Fruit fly (Drosophila melanogaster) whole organism, embryonic: ENCODE measurements around the gene sosie.
A peak's percentile ranks its signal among the peaks of the same experiment; 100 is the strongest.

Experiments
- Blimp-1 ChIP-seq: fragments of 200-800 bp; sonication (Bioruptor generic); optimal IDR thresholded peaks from 3 replicates; lab custom pipeline; 2018; ENCODE audit warnings: missing biosample characterization, missing genetic modification characterization, mild to moderate bottlenecking, moderate library complexity, missing genetic modification reagents
- CG10267 ChIP-seq: fragments of 200-800 bp; sonication (Bioruptor generic); optimal IDR thresholded peaks from 2 replicates; lab custom pipeline; 2018; ENCODE audit warnings: missing biosample characterization, mild to moderate bottlenecking, missing genetic modification characterization, moderate library complexity
- CG10979 ChIP-seq: fragments of 200-800 bp; sonication (Bioruptor generic); optimal IDR thresholded peaks from 2 replicates; lab custom pipeline; 2018; ENCODE audit warnings: missing biosample characterization, mild to moderate bottlenecking, missing genetic modification characterization, moderate library complexity
- CG12659 ChIP-seq: fragments of 200-800 bp; sonication (Bioruptor generic); optimal IDR thresholded peaks from 3 replicates; lab custom pipeline; 2017; ENCODE audit warnings: mild to moderate bottlenecking, missing biosample characterization, missing genetic modification reagents, missing genetic modification characterization
- CG13424 ChIP-seq: fragments of 200-800 bp; sonication (Bioruptor generic); optimal IDR thresholded peaks from 2 replicates; lab custom pipeline; 2019; ENCODE audit warnings: missing biosample characterization, mild to moderate bottlenecking, missing genetic modification characterization, moderate library complexity
- CG13775 ChIP-seq: fragments of 200-800 bp; sonication (Bioruptor generic); optimal IDR thresholded peaks from 3 replicates; lab custom pipeline; 2017; ENCODE audit warnings: missing biosample characterization, mild to moderate bottlenecking, missing genetic modification characterization
- CG15514 ChIP-seq: fragments of 200-800 bp; sonication (Bioruptor generic); optimal IDR thresholded peaks from 3 replicates; lab custom pipeline; 2017; ENCODE audit warnings: missing biosample characterization, missing genetic modification characterization, mild to moderate bottlenecking, moderate library complexity, missing genetic modification reagents
- CG2712 ChIP-seq: fragments of 200-800 bp; optimal IDR thresholded peaks from 3 replicates; lab custom pipeline; 2019; ENCODE audit warnings: missing biosample characterization, mild to moderate bottlenecking, missing genetic modification characterization, moderate library complexity
- CG2875 ChIP-seq: fragments of 200-800 bp; sonication (Bioruptor generic); optimal IDR thresholded peaks from 2 replicates; lab custom pipeline; 2017; ENCODE audit warnings: missing biosample characterization, mild to moderate bottlenecking, missing genetic modification characterization, missing genetic modification reagents
- CG30020 ChIP-seq: fragments of 200-800 bp; optimal IDR thresholded peaks from 2 replicates; lab custom pipeline; 2019; ENCODE audit warnings: missing biosample characterization, mild to moderate bottlenecking, missing genetic modification characterization, moderate library complexity
- CG31224 ChIP-seq: fragments of 200-800 bp; sonication (Bioruptor generic); IDR thresholded peaks from 2 replicates; pipeline ENCODE4 v1.3.6; 2022; ENCODE audit warnings: missing biosample characterization, missing genetic modification characterization
- CG31441 ChIP-seq: fragments of 200-800 bp; sonication (Bioruptor generic); IDR thresholded peaks from 2 replicates; pipeline ENCODE4 v1.3.6; 2022; ENCODE audit warnings: missing biosample characterization, missing genetic modification characterization
- CG3163 ChIP-seq: fragments of 200-800 bp; sonication (Bioruptor generic); optimal IDR thresholded peaks from 3 replicates; lab custom pipeline; 2016; ENCODE audit warnings: missing biosample characterization, missing genetic modification characterization
- CG4854 ChIP-seq: fragments of 200-800 bp; sonication (Bioruptor generic); optimal IDR thresholded peaks from 2 replicates; lab custom pipeline; 2016; ENCODE audit warnings: missing biosample characterization, missing genetic modification characterization, inconsistent platforms
- CG6689 ChIP-seq: fragments of 200-800 bp; sonication (Bioruptor generic); IDR thresholded peaks from 2 replicates; pipeline ENCODE4 v1.3.6; 2022; ENCODE audit warnings: missing biosample characterization, missing genetic modification characterization
- CG9727 ChIP-seq: fragments of 200-800 bp; sonication (Bioruptor generic); optimal IDR thresholded peaks from 3 replicates; lab custom pipeline; 2017; ENCODE audit warnings: missing biosample characterization, mild to moderate bottlenecking, missing genetic modification characterization
- Dek ChIP-seq: fragments of 200-800 bp; sonication (Bioruptor generic); optimal IDR thresholded peaks from 3 replicates; lab custom pipeline; 2019; ENCODE audit warnings: missing biosample characterization, mild to moderate bottlenecking, missing genetic modification characterization, moderate library complexity
- Dp ChIP-seq: fragments of 200-800 bp; sonication (Bioruptor generic); optimal IDR thresholded peaks from 2 replicates; lab custom pipeline; 2018; ENCODE audit warnings: missing biosample characterization, mild to moderate bottlenecking, missing genetic modification characterization, moderate library complexity
- Drgx ChIP-seq: fragments of 200-800 bp; sonication (Bioruptor generic); IDR thresholded peaks from 2 replicates; pipeline ENCODE4 v1.3.6; 2022; ENCODE audit warnings: missing biosample characterization, missing genetic modification characterization
- Fer3 ChIP-seq: fragments of 200-800 bp; sonication (Bioruptor generic); optimal IDR thresholded peaks from 2 replicates; lab custom pipeline; 2018; ENCODE audit warnings: missing biosample characterization, mild to moderate bottlenecking, missing genetic modification characterization, moderate library complexity
- Hr39 ChIP-seq: fragments of >200 bp; optimal IDR thresholded peaks from 2 replicates; lab custom pipeline; 2017
- MESR4 ChIP-seq: fragments of 200-800 bp; sonication (Bioruptor generic); optimal IDR thresholded peaks from 2 replicates; lab custom pipeline; 2018; ENCODE audit warnings: missing biosample characterization, mild to moderate bottlenecking, missing genetic modification characterization, moderate library complexity
- Max ChIP-seq: fragments of 200-800 bp; sonication (Bioruptor generic); optimal IDR thresholded peaks from 2 replicates; lab custom pipeline; 2016; ENCODE audit warnings: missing biosample characterization, mild to moderate bottlenecking, missing genetic modification characterization
- Med ChIP-seq: fragments of 200-800 bp; sonication (Bioruptor generic); peaks from one replicate; lab custom pipeline; 2016; ENCODE audit warnings: missing biosample characterization, missing genetic modification characterization, mild to moderate bottlenecking, inconsistent platforms, moderate library complexity
- Meics ChIP-seq: fragments of 200-800 bp; sonication (Bioruptor generic); optimal IDR thresholded peaks from 2 replicates; lab custom pipeline; 2017; ENCODE audit warnings: missing biosample characterization, mild to moderate bottlenecking, missing genetic modification characterization
- Pdp1 ChIP-seq, 2 experiments: fragments of 200-800 bp; sonication (Bioruptor generic); optimal IDR thresholded peaks; 3 replicates each; lab custom pipeline; 2016; ENCODE audit warnings: missing biosample characterization in 2 of 2, missing genetic modification characterization in 2 of 2, mild to moderate bottlenecking in 1 of 2, moderate library complexity in 1 of 2
- Ptx1 ChIP-seq: fragments of 200-800 bp; sonication (Bioruptor generic); IDR thresholded peaks from 2 replicates; pipeline ENCODE4 v1.3.6; 2022; ENCODE audit warnings: missing biosample characterization, missing genetic modification characterization
- Sin3A ChIP-seq: fragments of >200 bp; optimal IDR thresholded peaks from 2 replicates; lab custom pipeline; 2018
- Ssrp ChIP-seq: fragments of 200-800 bp; sonication (Bioruptor generic); optimal IDR thresholded peaks from 2 replicates; lab custom pipeline; 2018; ENCODE audit warnings: missing biosample characterization, mild to moderate bottlenecking, missing genetic modification characterization, moderate library complexity
- Taf1 ChIP-seq: fragments of 200-800 bp; sonication (Bioruptor generic); IDR thresholded peaks from 2 replicates; pipeline ENCODE4 v1.3.6; 2022; ENCODE audit warnings: missing biosample characterization, missing genetic modification characterization
- Xbp1 ChIP-seq: fragments of 200-800 bp; sonication (Bioruptor generic); optimal IDR thresholded peaks from 3 replicates; lab custom pipeline; 2016; ENCODE audit warnings: missing biosample characterization, mild to moderate bottlenecking, missing genetic modification characterization
- bsh ChIP-seq, 2 experiments: fragments of 200-800 bp; sonication (Bioruptor generic); optimal IDR thresholded peaks; 2 replicates each; lab custom pipeline; 2017 to 2018; ENCODE audit warnings: mild to moderate bottlenecking in 2 of 2, missing biosample characterization in 2 of 2, missing genetic modification characterization in 2 of 2, moderate library complexity in 1 of 2
- caup ChIP-seq: fragments of 200-800 bp; sonication (Bioruptor generic); optimal IDR thresholded peaks from 3 replicates; lab custom pipeline; 2017; ENCODE audit warnings: missing biosample characterization, mild to moderate bottlenecking, missing genetic modification characterization, moderate library complexity; ENCODE audit not compliant: severe bottlenecking
- chinmo ChIP-seq: fragments of 200-800 bp; sonication (Bioruptor generic); IDR thresholded peaks from 4 replicates; pipeline ENCODE4 v1.3.6; 2022; ENCODE audit warnings: missing biosample characterization, missing genetic modification characterization; ENCODE audit not compliant: partially characterized antibody
- crp ChIP-seq, 2 experiments: fragments of 200-800 bp; sonication (Bioruptor generic); optimal IDR thresholded peaks; 2 replicates in 1 of 2; 3 replicates in 1 of 2; lab custom pipeline; 2017; ENCODE audit warnings: missing biosample characterization in 2 of 2, missing genetic modification characterization in 2 of 2, mild to moderate bottlenecking in 1 of 2, moderate library complexity in 1 of 2
- cwo ChIP-seq: fragments of 200-800 bp; sonication (Bioruptor generic); optimal IDR thresholded peaks from 3 replicates; lab custom pipeline; 2017; ENCODE audit warnings: missing biosample characterization, missing genetic modification characterization, mild to moderate bottlenecking, moderate library complexity, missing genetic modification reagents
- kah ChIP-seq: fragments of 200-800 bp; sonication (Bioruptor generic); optimal IDR thresholded peaks from 2 replicates; lab custom pipeline; 2018; ENCODE audit warnings: missing biosample characterization, mild to moderate bottlenecking, missing genetic modification characterization
- klu ChIP-seq: fragments of 200-800 bp; sonication (Bioruptor generic); IDR thresholded peaks from 2 replicates; pipeline ENCODE4 v1.3.6; 2022; ENCODE audit warnings: missing biosample characterization, missing genetic modification characterization
- nau ChIP-seq: fragments of 200-800 bp; sonication (Bioruptor generic); optimal IDR thresholded peaks from 3 replicates; lab custom pipeline; 2017; ENCODE audit warnings: missing biosample characterization, mild to moderate bottlenecking, missing genetic modification characterization, missing genetic modification reagents
- phol ChIP-seq: fragments of 200-800 bp; sonication (Bioruptor generic); optimal IDR thresholded peaks from 3 replicates; lab custom pipeline; 2018; ENCODE audit warnings: missing biosample characterization, mild to moderate bottlenecking, missing genetic modification characterization, moderate library complexity
- pum ChIP-seq: fragments of 200-800 bp; sonication (Bioruptor generic); optimal IDR thresholded peaks from 2 replicates; lab custom pipeline; 2016; ENCODE audit warnings: missing biosample characterization, missing genetic modification characterization
- row ChIP-seq: fragments of 200-800 bp; sonication (Bioruptor generic); IDR thresholded peaks from 3 replicates; pipeline ENCODE4 v1.3.6; 2022; ENCODE audit warnings: missing biosample characterization, missing genetic modification characterization
- scrt ChIP-seq: fragments of 200-800 bp; sonication (Bioruptor generic); optimal IDR thresholded peaks from 2 replicates; lab custom pipeline; 2018; ENCODE audit warnings: missing biosample characterization, mild to moderate bottlenecking, missing genetic modification characterization, moderate library complexity
- sens ChIP-seq: fragments of 200-800 bp; sonication (Bioruptor generic); peaks from one replicate; lab custom pipeline; 2016; ENCODE audit warnings: missing biosample characterization, missing genetic modification characterization
- sr ChIP-seq: fragments of 200-800 bp; sonication (Bioruptor generic); IDR thresholded peaks from 3 replicates; pipeline ENCODE4 v1.3.6; 2022; ENCODE audit warnings: missing biosample characterization, missing genetic modification characterization
- ssp ChIP-seq: fragments of 200-800 bp; sonication (Bioruptor generic); IDR thresholded peaks from 2 replicates; pipeline ENCODE4 v1.3.6; 2022; ENCODE audit warnings: missing biosample characterization, missing genetic modification characterization
- yki ChIP-seq: fragments of >200 bp; optimal IDR thresholded peaks from 3 replicates; lab custom pipeline; 2018

The sosie gene

dm6 chr3R:24876843-24877457 lies 43.2 kb downstream of the sosie start, which contains the start of the genes CG11089 and CG31381 (continued):
- TF ChIP-seq CG2712 (tag; lab: Kevin White, UChicago) (no peak), CG31441 (GFP tag; lab: Robert Waterston, UW) (0 out of 2 replicates have a peak, but pooled peaks have one; percentile 7), CG12659 (GFP tag; lab: Kevin White, UChicago) (peak; percentile 44), Dek (tag; lab: Kevin White, UChicago) (peak; percentile 32), Taf1 (GFP tag; lab: Robert Waterston, UW) (no peak), MESR4 (GFP tag; lab: Kevin White, UChicago) (peak; percentile 22), scrt (GFP tag; lab: Kevin White, UChicago) (peak; percentile 84), cwo (GFP tag; lab: Kevin White, UChicago) (peak; percentile 94), Pdp1 (GFP tag; optimal IDR thresholded peaks at IDR 0.05; lab: Kevin White, UChicago) (no peak), CG31224 (GFP tag; lab: Robert Waterston, UW) (no peak), CG4854 (peak; percentile 97), CG10267 (tag; lab: Kevin White, UChicago) (peak; percentile 45), Meics (peak; percentile 32), caup (GFP tag; lab: Kevin White, UChicago) (peak; percentile 45), CG9727 (GFP tag; lab: Kevin White, UChicago) (peak; percentile 46), CG13424 (tag; lab: Kevin White, UChicago) (peak; percentile 25), Sin3A (lab: Kevin White, UChicago) (peak; percentile 6), ssp (GFP tag; lab: Robert Waterston, UW) (no peak), yki (lab: Kevin White, UChicago) (no peak), CG3163 (GFP tag; lab: Kevin White, UChicago) (no peak), CG15514 (peak; percentile 83), crp (GFP tag; optimal IDR thresholded peaks at IDR 0.05; lab: Kevin White, UChicago) (peak in 1 of 2 experiments; percentile 76), CG30020 (peak; percentile 2), nau (GFP tag; lab: Kevin White, UChicago) (no peak), pum (GFP tag; lab: Kevin White, UChicago) (no peak), Max (GFP tag; lab: Kevin White, UChicago) (peak; percentile 66), CG13775 (GFP tag; lab: Kevin White, UChicago) (peak; percentile 6), Dp (GFP tag; lab: Kevin White, UChicago) (peak; percentile 96)

DNA sequence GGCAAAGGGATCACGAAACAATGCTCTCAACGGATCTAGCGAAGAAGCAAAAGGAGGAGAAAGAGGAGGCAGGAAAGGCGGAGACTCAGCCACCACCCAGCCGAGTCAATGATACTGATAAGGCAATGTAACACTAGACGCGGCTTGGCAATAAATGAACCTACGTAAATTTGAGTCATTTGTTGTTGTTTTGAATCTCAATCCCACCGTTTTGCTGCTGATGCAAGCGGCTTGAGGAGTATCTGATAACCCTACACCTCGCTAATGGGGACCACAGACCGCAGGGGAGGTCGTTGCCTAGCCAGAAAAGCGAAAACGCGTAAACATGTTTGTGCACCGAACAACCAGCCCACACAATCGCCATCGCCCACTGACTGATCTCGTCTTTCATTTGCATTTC lies 44.9 kb downstream of the sosie start:
- peak in 1 of 2 experiments; percentile 5 for TF ChIP-seq Pdp1 (GFP tag; optimal IDR thresholded peaks at IDR 0.05; lab: Kevin White, UChicago)
- TF ChIP-seq kah (GFP tag; lab: Kevin White, UChicago): no peak
- peak; percentile 53 for TF ChIP-seq sr (GFP tag; lab: Robert Waterston, UW)
- 0 out of 4 replicates have a peak, but pooled peaks have one; percentile 37 for TF ChIP-seq chinmo

dm6 chr3R:24886470-24886869 lies 52.7 kb downstream of the sosie start:
- TF ChIP-seq klu (GFP tag; lab: Robert Waterston, UW) (no peak), Med (GFP tag; lab: Kevin White, UChicago) (peak; percentile 54), Ptx1 (GFP tag; lab: Robert Waterston, UW) (0 out of 2 replicates have a peak, but pooled peaks have one; percentile 16), sens (GFP tag; lab: Kevin White, UChicago) (peak; percentile 54), Xbp1 (GFP tag; lab: Kevin White, UChicago) (peak; percentile 1), CG10267 (tag; lab: Kevin White, UChicago) (no peak), bsh (GFP tag; optimal IDR thresholded peaks at IDR 0.05; lab: Kevin White, UChicago) (peak in 1 of 2 experiments; percentile 26), Ssrp (tag; lab: Kevin White, UChicago) (peak; percentile 9), phol (tag; lab: Kevin White, UChicago) (peak; percentile 27), CG10979 (peak; percentile 17), Drgx (GFP tag; lab: Robert Waterston, UW) (peak; percentile 47), Fer3 (tag; lab: Kevin White, UChicago) (no peak), row (GFP tag; lab: Robert Waterston, UW) (0 out of 3 replicates have a peak, but pooled peaks have one; percentile 5), CG2875 (GFP tag; lab: Kevin White, UChicago) (no peak), Hr39 (lab: Kevin White, UChicago) (no peak), Blimp-1 (GFP tag; lab: Kevin White, UChicago) (peak; percentile 31), CG6689 (peak; percentile 17; the same call in 1 of the 2 replicates)
